Worm (Caenorhabditis elegans) whole organism, L4/young adult: ENCODE data around the gene ins-14.

Source experiments
- W03F9.2 ChIP-seq: fragments of 150-350 bp; optimal IDR thresholded peaks from 2 replicates; lab custom pipeline; 2014; ENCODE audit warnings: missing biosample characterization, missing genetic modification characterization
- dao-5 ChIP-seq: sonication (generic microtip); optimal IDR thresholded peaks from 2 replicates; lab custom pipeline; 2016; ENCODE audit warnings: missing genotype, missing genetic modification characterization, moderate library complexity, missing compliant biosample characterization
- him-1 ChIP-seq: sonication (generic microtip); optimal IDR thresholded peaks from 2 replicates; lab custom pipeline; 2016; ENCODE audit warnings: missing genotype, missing genetic modification reagents, missing genetic modification characterization, missing compliant biosample characterization

ins-14 gene

ce11 chrII:6707496-6708260, 37.9 kb downstream of the ins-14 start:
- TF ChIP-seq him-1 (tag; lab: Kevin White, UChicago) (no peak), dao-5 (tag; lab: Kevin White, UChicago) (no peak), W03F9.2 (no peak)

DNA sequence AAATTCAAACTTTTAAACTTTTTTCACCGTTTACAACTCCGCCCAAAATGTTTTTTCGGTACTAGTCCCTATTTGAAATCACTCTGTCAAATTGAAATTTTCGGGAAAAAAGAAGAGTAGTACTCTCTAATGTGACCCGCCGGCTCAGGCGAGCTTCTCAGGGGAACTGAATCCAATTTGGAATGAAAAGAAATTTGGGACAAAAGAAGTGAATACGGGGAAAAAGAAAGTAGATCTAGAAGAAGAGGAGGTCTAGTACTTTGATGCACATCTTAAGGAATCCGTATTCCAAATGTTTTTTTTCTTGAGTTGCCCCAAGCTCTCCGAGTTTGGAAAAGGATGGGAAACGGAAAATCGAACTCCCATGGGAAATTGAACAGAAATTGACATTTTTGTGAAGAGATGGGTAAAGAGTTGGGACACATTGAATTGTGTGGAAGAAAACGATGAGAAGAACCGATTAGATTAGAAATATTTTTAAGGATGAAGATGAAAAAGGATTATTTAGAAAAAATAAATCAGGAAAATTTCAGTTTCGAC, 39.0 kb downstream of the ins-14 start:
- TF ChIP-seq W03F9.2 (no peak), him-1 (tag; lab: Kevin White, UChicago) (no peak), dao-5 (tag; lab: Kevin White, UChicago) (no peak)

DNA sequence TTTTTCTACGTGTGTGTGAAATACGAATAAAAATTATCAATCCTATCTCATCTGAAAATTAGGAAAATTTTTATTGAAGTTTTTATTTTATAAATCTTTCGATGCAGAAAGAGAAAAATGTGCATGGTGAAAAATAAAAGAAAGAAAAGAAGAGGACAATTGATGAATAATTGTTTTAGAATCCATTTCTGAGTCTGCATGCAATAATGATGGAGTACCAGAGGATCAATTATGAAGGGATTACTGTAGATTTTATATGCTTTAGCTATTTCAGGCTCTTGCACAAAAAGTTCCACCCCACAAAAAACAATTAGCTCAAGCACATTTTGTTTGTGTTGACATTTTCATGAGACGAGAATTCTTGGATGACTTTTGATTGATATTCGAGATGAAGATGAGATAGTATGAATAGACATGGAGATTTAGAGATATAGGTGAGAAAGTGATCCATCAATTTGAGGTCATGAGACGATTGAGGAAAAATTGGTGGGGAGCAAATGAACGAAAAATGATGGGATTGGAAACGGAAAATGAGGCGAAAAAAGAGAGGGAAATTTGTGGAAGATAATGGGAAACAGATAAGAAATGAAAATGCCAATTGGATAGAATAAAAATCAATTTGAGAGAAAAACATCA, 39.9 kb downstream of the ins-14 start, which contains the start of gene rpy-1:
rpy-1 (minus strand) TSS at position 51 of the 636 bp plus-strand sequence.
- TF ChIP-seq W03F9.2, result no peak
- TF ChIP-seq dao-5 (tag; lab: Kevin White, UChicago), result no peak
- TF ChIP-seq him-1 (tag; lab: Kevin White, UChicago), result no peak

- TF ChIP-seq him-1 (tag; lab: Kevin White, UChicago), result no peak
- TF ChIP-seq W03F9.2, result no peak
- no peak for TF ChIP-seq dao-5 (tag; lab: Kevin White, UChicago)
Observed at ce11 chrII:6701497-6701896, 44.1 kb downstream of the ins-14 start, which contains the start of gene C18H9.6. C18H9.6 (minus strand) TSS chrII:6701625.

DNA sequence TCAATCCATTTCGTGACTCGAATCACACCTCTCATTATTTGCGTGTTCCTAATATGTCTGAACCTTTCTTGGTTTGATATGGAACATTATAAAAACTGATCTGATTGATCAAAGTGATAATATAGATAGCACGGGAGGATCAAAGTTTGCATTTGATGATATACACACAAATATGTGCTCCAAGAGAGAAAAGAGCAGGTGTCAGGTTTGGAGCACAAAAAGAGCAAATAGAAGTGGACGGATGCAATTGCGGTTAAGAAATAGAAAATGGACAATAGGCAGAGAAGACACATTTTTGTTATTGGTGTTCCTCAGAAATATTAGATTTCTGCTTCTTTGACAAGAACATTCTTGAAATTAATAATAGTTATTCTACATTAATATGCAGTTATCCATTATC, 46.8 kb downstream of the ins-14 start, which contains the start of gene C18H9.1:
C18H9.1 (plus strand) TSS at position 301 of the 400 bp plus-strand sequence.
- no peak for TF ChIP-seq dao-5 (tag; lab: Kevin White, UChicago)
- no peak for TF ChIP-seq W03F9.2
- no peak for TF ChIP-seq him-1 (tag; lab: Kevin White, UChicago)
